Worm (Caenorhabditis elegans): ENCODE results near the gene zim-2.
A peak's percentile ranks its signal among the peaks of the same experiment; 100 is the strongest.

zim-2 gene

DNA sequence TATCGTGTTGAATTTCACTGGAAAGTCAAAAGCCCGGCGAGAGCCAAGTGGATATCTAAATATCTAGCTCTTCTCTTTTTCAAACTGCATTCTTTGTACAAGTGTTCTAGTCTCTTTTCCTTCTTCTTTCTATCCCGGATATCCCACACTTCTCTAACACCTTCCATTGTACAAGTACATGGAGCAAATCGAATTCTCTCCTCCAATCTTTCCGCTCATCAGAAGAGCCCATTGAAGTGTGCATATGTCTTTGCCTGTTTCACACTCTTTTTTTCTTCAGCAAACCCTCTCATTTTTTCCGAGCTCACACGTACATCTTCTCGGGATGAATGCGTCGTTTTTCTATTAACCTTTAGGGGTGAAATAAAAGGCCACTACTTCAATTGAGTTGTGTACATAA, 18.4 kb downstream of the zim-2 start:
- TF ChIP-seq fkh-10 (GFP tag; optimal IDR thresholded peaks at IDR 0.05) (peak; percentile 67), mdl-1 (tag; optimal IDR thresholded peaks at IDR 0.05) (no peak), ces-1 (GFP tag; optimal IDR thresholded peaks at IDR 0.05) (peak; percentile 81)

DNA sequence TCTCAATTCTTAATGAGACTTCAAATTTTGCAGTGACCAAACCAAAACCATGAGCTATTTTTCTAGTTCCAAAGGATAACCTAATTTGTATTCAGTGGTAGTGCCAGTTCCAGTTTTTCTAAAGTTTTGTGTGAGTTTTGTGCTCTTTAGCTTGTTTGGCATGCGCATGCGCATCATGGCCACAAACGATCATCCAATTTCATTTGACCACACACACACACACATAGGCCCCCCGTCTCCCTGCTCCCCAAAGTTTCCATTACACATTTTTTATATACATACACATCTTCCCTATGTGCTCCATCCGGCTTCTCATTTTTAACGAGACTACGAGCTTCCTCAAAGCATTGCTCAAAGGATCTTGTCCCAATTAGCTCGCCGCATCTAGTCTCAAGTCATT, 19.4 kb downstream of the zim-2 start:
- TF ChIP-seq D1046.2 (GFP tag; IDR thresholded peaks at IDR 0.05) (no peak), madf-9 (GFP tag; conservative IDR thresholded peaks at IDR 0.05) (no peak), tag-97 (GFP tag; IDR thresholded peaks at IDR 0.05) (no peak), nhr-25 (tag; optimal IDR thresholded peaks at IDR 0.05; ENCODE audit: borderline replicate concordance, insufficient read depth) (no peak), Y48G9A.11 (GFP tag; IDR thresholded peaks at IDR 0.05) (no peak), aha-1 (tag) (peak; percentile 81), ces-1 (GFP tag; optimal IDR thresholded peaks at IDR 0.05) (no peak)

DNA sequence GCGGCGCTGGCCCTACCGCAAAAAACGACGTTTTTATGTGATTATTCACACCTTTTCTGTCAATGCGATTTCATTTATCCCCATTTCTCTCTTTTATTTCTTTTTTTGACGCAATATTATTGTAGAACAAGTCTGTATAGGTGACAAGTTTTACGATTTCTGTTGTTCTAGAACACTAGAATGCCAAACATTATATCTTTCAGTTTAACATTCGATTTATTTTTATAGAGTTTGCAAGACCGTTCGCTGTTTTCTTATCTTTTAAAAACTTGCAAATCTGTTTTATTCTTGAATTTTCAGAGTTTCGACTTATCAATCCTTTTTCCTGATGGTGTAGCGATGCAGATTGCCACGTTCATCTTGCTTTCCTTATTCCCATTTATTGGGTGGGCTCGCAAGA, 21.0 kb downstream of the zim-2 start, which contains the start of gene efn-2:
Gene efn-2 (plus strand): TSS at position 301 of the 400 bp plus-strand sequence.
- no peak for TF ChIP-seq dve-1 (tag; optimal IDR thresholded peaks at IDR 0.05; ENCODE audit: insufficient read depth)
- TF ChIP-seq attf-4 (tag; optimal IDR thresholded peaks at IDR 0.05) = no peak
- TF ChIP-seq aha-1 (tag) = peak; percentile 3
- no peak for TF ChIP-seq mdl-1 (tag; optimal IDR thresholded peaks at IDR 0.05)
- no peak for TF ChIP-seq ZK337.2 (GFP tag; IDR thresholded peaks at IDR 0.05)
- no peak for TF ChIP-seq ceh-62 (tag; optimal IDR thresholded peaks at IDR 0.05)
- no peak for TF ChIP-seq ceh-20 (GFP tag; IDR thresholded peaks at IDR 0.05)
- no peak for TF ChIP-seq nhr-25 (tag; optimal IDR thresholded peaks at IDR 0.05; ENCODE audit: borderline replicate concordance, insufficient read depth)
- no peak for TF ChIP-seq vab-7 (GFP tag; IDR thresholded peaks at IDR 0.05)

DNA sequence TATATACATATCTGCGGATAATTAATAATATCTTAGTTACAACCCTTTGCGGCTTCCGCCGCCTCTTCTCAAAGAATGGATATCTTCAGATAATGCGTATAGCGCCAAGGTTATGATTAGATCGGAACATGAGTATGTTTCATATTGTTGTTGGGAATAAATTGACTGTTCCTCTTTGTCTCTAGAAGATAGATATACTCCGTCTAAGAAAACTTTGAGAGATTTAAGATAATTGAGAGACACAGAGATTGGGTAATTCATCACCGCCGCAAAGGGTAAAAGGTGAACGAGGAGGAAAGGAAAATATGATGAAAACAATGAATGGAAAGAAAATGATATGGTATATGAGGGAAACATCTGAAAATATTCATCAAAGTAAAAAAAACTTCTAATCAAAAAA, 21.6 kb downstream of the zim-2 start:
- TF ChIP-seq unc-62 (GFP tag; optimal IDR thresholded peaks at IDR 0.05 in 1 of 2) (peak in 1 of 2 experiments; percentile 24), unc-62 (tag; optimal IDR thresholded peaks at IDR 0.05) (no peak), ces-1 (GFP tag; optimal IDR thresholded peaks at IDR 0.05) (no peak)

DNA sequence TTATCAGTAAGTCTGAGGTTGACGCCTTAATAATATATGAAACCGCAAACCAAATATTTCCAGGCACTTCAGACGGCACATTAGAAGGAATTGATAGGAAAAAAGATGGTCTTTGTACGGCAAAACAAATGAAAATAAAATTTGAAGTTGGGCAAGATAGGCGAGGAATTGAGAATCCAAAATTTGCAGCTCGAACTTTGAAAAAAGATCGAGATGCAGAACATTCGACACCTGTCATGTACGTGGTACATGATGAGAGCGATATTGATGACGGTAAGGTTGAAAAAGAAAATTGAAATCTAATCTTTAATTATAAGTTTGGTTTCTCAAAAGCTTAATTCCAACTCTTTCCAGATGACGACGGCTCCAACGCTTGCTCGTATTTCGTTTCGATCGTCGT, 22.6 kb downstream of the zim-2 start:
- TF ChIP-seq lin-1 (GFP tag; IDR thresholded peaks at IDR 0.05) (no peak), aha-1 (tag) (peak; percentile 91), nhr-10 (tag; optimal IDR thresholded peaks at IDR 0.05) (no peak), ceh-82 (tag; optimal IDR thresholded peaks at IDR 0.05) (no peak), sdz-12 (GFP tag; optimal IDR thresholded peaks at IDR 0.05) (no peak)

DNA sequence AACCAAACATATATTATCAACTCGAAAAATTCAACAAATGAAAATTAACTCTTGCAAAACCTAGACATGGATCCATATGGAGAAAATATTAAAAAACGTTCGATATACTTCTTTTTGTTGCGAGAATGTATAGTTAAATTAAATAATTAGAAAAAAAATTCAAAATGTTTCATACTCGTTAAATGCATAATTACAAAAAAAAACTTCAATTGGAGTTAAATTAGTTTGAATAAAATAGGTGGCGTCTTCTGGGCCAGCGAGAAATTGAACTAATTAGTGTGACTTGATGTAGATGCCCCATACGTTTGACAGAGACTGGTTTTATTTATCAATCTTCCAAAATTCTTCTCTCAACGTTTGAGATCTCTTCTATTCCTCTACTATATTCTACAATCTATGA, 23.3 kb downstream of the zim-2 start, which contains the start of gene lgc-43:
Gene lgc-43 (plus strand): TSS at position 301 of the 400 bp plus-strand sequence.
- no peak for TF ChIP-seq nhr-48 (tag; optimal IDR thresholded peaks at IDR 0.05)
- TF ChIP-seq T20F7.1 (GFP tag; optimal IDR thresholded peaks at IDR 0.05) = no peak
- TF ChIP-seq ama-1 (optimal IDR thresholded peaks at IDR 0.05) = no peak
- TF ChIP-seq madf-9 (GFP tag; conservative IDR thresholded peaks at IDR 0.05) = no peak
- no peak for TF ChIP-seq lim-7 (GFP tag; IDR thresholded peaks at IDR 0.05)
- TF ChIP-seq set-16 (GFP tag; IDR thresholded peaks at IDR 0.05) = no peak
- TF ChIP-seq nhr-41 (GFP tag; IDR thresholded peaks at IDR 0.05) = no peak
- no peak for TF ChIP-seq mxl-3 (GFP tag; optimal IDR thresholded peaks at IDR 0.05)

DNA sequence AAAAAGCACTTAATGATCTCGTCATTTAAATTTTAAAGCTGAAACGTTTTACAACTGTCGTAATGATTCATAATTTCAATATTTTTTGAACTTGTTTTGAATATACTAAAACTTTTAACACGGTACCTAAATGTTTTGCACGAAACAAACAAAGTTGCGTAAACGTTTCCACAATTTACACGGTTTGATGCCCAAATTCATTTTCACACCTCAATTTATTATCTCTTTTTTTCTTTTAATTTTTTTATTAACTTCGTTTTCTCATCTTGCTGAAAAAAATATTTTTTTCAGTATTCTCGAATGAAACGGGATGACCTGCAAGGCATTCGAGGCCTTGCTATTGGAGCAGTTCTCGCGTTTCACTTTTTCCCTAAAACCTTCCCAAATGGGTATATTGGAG, 29.2 kb downstream of the zim-2 start, which contains the start of gene oac-8:
Gene oac-8 (plus strand): TSS at position 301 of the 400 bp plus-strand sequence.
- TF ChIP-seq ZK337.2 (GFP tag; IDR thresholded peaks at IDR 0.05) (no peak), pqm-1 (tag; optimal IDR thresholded peaks at IDR 0.05) (no peak), ceh-44 (GFP tag; IDR thresholded peaks at IDR 0.05) (no peak), set-16 (GFP tag; IDR thresholded peaks at IDR 0.05) (no peak), nhr-237 (tag; optimal IDR thresholded peaks at IDR 0.05) (no peak), ceh-62 (tag; optimal IDR thresholded peaks at IDR 0.05) (no peak), daf-19 (GFP tag; conservative IDR thresholded peaks at IDR 0.05) (no peak), madf-5 (GFP tag; IDR thresholded peaks at IDR 0.05) (no peak), aha-1 (tag) (no peak), ztf-7 (tag; optimal IDR thresholded peaks at IDR 0.05) (no peak), lir-3 (tag; optimal IDR thresholded peaks at IDR 0.05) (no peak), ceh-28 (tag; optimal IDR thresholded peaks at IDR 0.05) (no peak), ZK546.5 (tag; optimal IDR thresholded peaks at IDR 0.05) (no peak), daf-16 (GFP tag; optimal IDR thresholded peaks at IDR 0.05) (no peak), daf-16 (tag; optimal IDR thresholded peaks at IDR 0.05) (no peak), cey-2 (tag; optimal IDR thresholded peaks at IDR 0.05; ENCODE audit: borderline replicate concordance, insufficient read depth) (no peak), fkh-10 (GFP tag; optimal IDR thresholded peaks at IDR 0.05) (no peak), nhr-102 (tag; optimal IDR thresholded peaks at IDR 0.05) (no peak)
